Worm (Caenorhabditis elegans) whole organism, L4 larva: ENCODE measurements around the gene txt-14.

ENCODE experiments used
- F26F4.8 ChIP-seq: fragments of 200-800 bp; sonication (Bioruptor generic); conservative IDR thresholded peaks from 2 replicates; pipeline ENCODE4 v1.3.6; 2022; ENCODE audit warnings: missing genetic modification characterization, missing compliant biosample characterization
- F44E2.7 ChIP-seq: fragments of 200-800 bp; sonication (Bioruptor generic); IDR thresholded peaks from 2 replicates; pipeline ENCODE4 v2.1.2; 2022; ENCODE audit warnings: missing genetic modification characterization, missing compliant biosample characterization
- R02D3.7 ChIP-seq: fragments of 150-350 bp; sonication (generic microtip); optimal IDR thresholded peaks from 3 replicates; lab custom pipeline; 2014; ENCODE audit warnings: missing biosample characterization, missing genetic modification characterization
- Y48G9A.11 ChIP-seq: fragments of 200-800 bp; sonication (Bioruptor generic); IDR thresholded peaks from 2 replicates; pipeline ENCODE4 v1.3.6; 2022; ENCODE audit warnings: missing genetic modification reagents, missing genetic modification characterization, missing compliant biosample characterization
- Y5F2A.4 ChIP-seq: fragments of 200-800 bp; sonication (Bioruptor generic); optimal IDR thresholded peaks from 2 replicates; lab custom pipeline; 2018; ENCODE audit warnings: mild to moderate bottlenecking, missing genetic modification characterization, missing compliant biosample characterization
- ZK546.5 ChIP-seq, 2 experiments: sonication (generic microtip); optimal IDR thresholded peaks; 2 replicates each; lab custom pipeline; 2017; ENCODE audit warnings: missing biosample characterization in 2 of 2, missing genetic modification characterization in 2 of 2
- aha-1 ChIP-seq: fragments of 150-350 bp; peaks from one replicate; lab custom pipeline; 2014; ENCODE audit warnings: missing biosample characterization, missing genetic modification characterization
- aly-2 ChIP-seq: sonication (generic microtip); optimal IDR thresholded peaks from 2 replicates; lab custom pipeline; 2018; ENCODE audit warnings: missing biosample characterization, missing genetic modification characterization
- ama-1 ChIP-seq: fragments of 150-350 bp; optimal IDR thresholded peaks from 2 replicates; lab custom pipeline; 2014; ENCODE audit warnings: inconsistent platforms, mixed read lengths
- ceh-20 ChIP-seq: fragments of 200-800 bp; sonication (Bioruptor generic); IDR thresholded peaks from 2 replicates; pipeline ENCODE4 v1.3.6; 2022; ENCODE audit warnings: missing genetic modification reagents, missing genetic modification characterization, missing compliant biosample characterization
- ceh-32 ChIP-seq: sonication (generic microtip); optimal IDR thresholded peaks from 2 replicates; lab custom pipeline; 2016; ENCODE audit warnings: mild to moderate bottlenecking, missing genetic modification characterization, missing compliant biosample characterization; ENCODE audit not compliant: poor library complexity
- ceh-62 ChIP-seq: sonication (generic microtip); optimal IDR thresholded peaks from 2 replicates; lab custom pipeline; 2017; ENCODE audit warnings: missing biosample characterization, missing genetic modification characterization
- ces-1 ChIP-seq: fragments of 150-350 bp; sonication (generic microtip); optimal IDR thresholded peaks from 4 replicates; lab custom pipeline; 2014; ENCODE audit warnings: missing biosample characterization, missing genetic modification reagents, missing genetic modification characterization
- cey-2 ChIP-seq: sonication (generic microtip); optimal IDR thresholded peaks from 3 replicates; lab custom pipeline; 2017; ENCODE audit warnings: missing genetic modification characterization, mild to moderate bottlenecking, missing compliant biosample characterization, antibody characterized with exemption, borderline replicate concordance; ENCODE audit not compliant: insufficient read depth
- daf-12 ChIP-seq: fragments of 150-350 bp; optimal IDR thresholded peaks from 2 replicates; lab custom pipeline; 2014; ENCODE audit warnings: missing biosample characterization, missing genetic modification reagents, missing genetic modification characterization
- daf-16 ChIP-seq, 3 experiments: sonication (generic microtip); optimal IDR thresholded peaks; 2 replicates each; lab custom pipeline; 2016 to 2017; ENCODE audit warnings: missing genetic modification characterization in 3 of 3, missing genetic modification reagents in 3 of 3, mild to moderate bottlenecking in 2 of 3, missing compliant biosample characterization in 2 of 3, missing biosample characterization in 1 of 3, moderate library complexity in 1 of 3
- dmd-8 ChIP-seq: fragments of 200-800 bp; sonication (Bioruptor generic); IDR thresholded peaks from 2 replicates; pipeline ENCODE4 v1.3.6; 2022; ENCODE audit warnings: missing genetic modification characterization, missing compliant biosample characterization
- duxl-1 ChIP-seq: sonication (generic microtip); optimal IDR thresholded peaks from 2 replicates; lab custom pipeline; 2016; ENCODE audit warnings: mild to moderate bottlenecking, missing genetic modification characterization, moderate library complexity, missing compliant biosample characterization; ENCODE audit not compliant: poor library complexity
- dve-1 ChIP-seq: sonication (generic microtip); optimal IDR thresholded peaks from 2 replicates; lab custom pipeline; 2017; ENCODE audit warnings: antibody characterized with exemption, mild to moderate bottlenecking, missing genetic modification characterization, missing compliant biosample characterization; ENCODE audit not compliant: insufficient read depth
- egl-43 ChIP-seq: fragments of 200-800 bp; sonication (Bioruptor generic); IDR thresholded peaks from 2 replicates; pipeline ENCODE4 v1.3.6; 2022; ENCODE audit warnings: missing genetic modification reagents, missing genetic modification characterization, missing compliant biosample characterization
- hif-1 ChIP-seq, 2 experiments: sonication (generic microtip); optimal IDR thresholded peaks; 2 replicates each; lab custom pipeline; 2016 to 2017; ENCODE audit warnings: missing compliant biosample characterization in 2 of 2, missing genetic modification characterization in 2 of 2, missing genetic modification reagents in 2 of 2, missing genotype in 2 of 2, mild to moderate bottlenecking in 1 of 2
- hmg-1.1 ChIP-seq: fragments of 200-800 bp; sonication (Bioruptor generic); IDR thresholded peaks from 2 replicates; pipeline ENCODE4 v1.3.6; 2022; ENCODE audit warnings: missing genetic modification reagents, missing genetic modification characterization, missing compliant biosample characterization
- lin-13 ChIP-seq: fragments of 150-350 bp; optimal IDR thresholded peaks from 2 replicates; lab custom pipeline; 2014; ENCODE audit warnings: missing biosample characterization, missing genetic modification reagents, missing genetic modification characterization
- lin-29 ChIP-seq: fragments of 200-800 bp; sonication (Bioruptor generic); IDR thresholded peaks from 2 replicates; pipeline ENCODE4 v1.3.6; 2022; ENCODE audit warnings: missing genetic modification reagents, missing genetic modification characterization, missing compliant biosample characterization
- madf-5 ChIP-seq, 2 experiments: fragments of 200-800 bp; sonication (Bioruptor generic); IDR thresholded peaks; 2 replicates each; pipeline ENCODE4 v1.3.6; 2022; ENCODE audit warnings: missing compliant biosample characterization in 2 of 2, missing genetic modification characterization in 2 of 2
- mdt-29 ChIP-seq: fragments of 200-800 bp; sonication (Bioruptor generic); IDR thresholded peaks from 2 replicates; pipeline ENCODE4 v1.3.6; 2022; ENCODE audit warnings: missing genetic modification reagents, missing genetic modification characterization, missing compliant biosample characterization
- mes-2 ChIP-seq: sonication (generic microtip); optimal IDR thresholded peaks from 2 replicates; lab custom pipeline; 2016; ENCODE audit warnings: missing genotype, mild to moderate bottlenecking, missing genetic modification characterization, missing compliant biosample characterization; ENCODE audit not compliant: poor library complexity, severe bottlenecking
- mxl-2 ChIP-seq: fragments of 200-800 bp; sonication (Bioruptor generic); conservative IDR thresholded peaks from 2 replicates; pipeline ENCODE4 v1.3.6; 2022; ENCODE audit warnings: missing genetic modification reagents, missing genetic modification characterization, missing compliant biosample characterization
- nhr-111 ChIP-seq: fragments of 200-800 bp; sonication (Bioruptor generic); optimal IDR thresholded peaks from 2 replicates; lab custom pipeline; 2018; ENCODE audit warnings: mild to moderate bottlenecking, missing genetic modification characterization, missing compliant biosample characterization
- nhr-25 ChIP-seq: sonication (generic microtip); optimal IDR thresholded peaks from 2 replicates; lab custom pipeline; 2017; ENCODE audit warnings: missing genetic modification characterization, mild to moderate bottlenecking, missing compliant biosample characterization, antibody characterized with exemption, moderate library complexity, borderline replicate concordance; ENCODE audit not compliant: insufficient read depth
- nhr-28 ChIP-seq: fragments of 150-350 bp; optimal IDR thresholded peaks from 2 replicates; lab custom pipeline; 2014; ENCODE audit warnings: missing biosample characterization, missing genetic modification characterization
- nhr-42 ChIP-seq: fragments of 200-800 bp; sonication (Bioruptor generic); IDR thresholded peaks from 2 replicates; pipeline ENCODE4 v1.3.6; 2022; ENCODE audit warnings: missing genetic modification characterization, missing compliant biosample characterization
- pha-4 ChIP-seq, 2 experiments: fragments of 150-350 bp in 1 of 2; fragments of 200-800 bp in 1 of 2; sonication (Bioruptor generic) in 1 of 2; IDR thresholded peaks in 1 of 2; optimal IDR thresholded peaks in 1 of 2; 2 replicates each; pipeline versions ENCODE4 v1.3.6 to Lab custom; 2014 to 2022; ENCODE audit warnings: missing genetic modification characterization in 2 of 2, missing genetic modification reagents in 2 of 2, missing biosample characterization in 1 of 2, missing compliant biosample characterization in 1 of 2
- pqm-1 ChIP-seq: sonication (generic microtip); optimal IDR thresholded peaks from 2 replicates; lab custom pipeline; 2017; ENCODE audit warnings: missing biosample characterization, missing genetic modification characterization
- rbr-2 ChIP-seq: sonication (generic microtip); optimal IDR thresholded peaks from 2 replicates; lab custom pipeline; 2016; ENCODE audit warnings: missing genotype, missing genetic modification characterization, missing compliant biosample characterization
- saeg-2 ChIP-seq: fragments of 200-800 bp; sonication (Bioruptor generic); IDR thresholded peaks from 2 replicates; pipeline ENCODE4 v1.3.6; 2022; ENCODE audit warnings: missing genetic modification reagents, missing genetic modification characterization, missing compliant biosample characterization
- snpc-1.2 ChIP-seq: fragments of 200-800 bp; sonication (Bioruptor generic); IDR thresholded peaks from 2 replicates; pipeline ENCODE4 v1.3.6; 2022; ENCODE audit warnings: missing genetic modification reagents, missing genetic modification characterization, missing compliant biosample characterization
- spr-3 ChIP-seq: fragments of 200-800 bp; sonication (Bioruptor generic); optimal IDR thresholded peaks from 2 replicates; lab custom pipeline; 2018; ENCODE audit warnings: mild to moderate bottlenecking, missing genetic modification characterization, missing compliant biosample characterization
- unc-62 ChIP-seq, 3 experiments: fragments of 150-350 bp in 1 of 3; sonication (generic microtip); optimal IDR thresholded peaks in 2 of 3; peaks in 1 of 3; 1 replicate in 1 of 3; 2 replicates in 2 of 3; lab custom pipeline; 2014 to 2017; ENCODE audit warnings: missing biosample characterization in 3 of 3, missing genetic modification characterization in 3 of 3, missing genetic modification reagents in 3 of 3, missing genotype in 1 of 3
- ztf-11 ChIP-seq: fragments of 150-350 bp; optimal IDR thresholded peaks from 2 replicates; lab custom pipeline; 2014; ENCODE audit warnings: missing biosample characterization, missing genetic modification characterization

The txt-14 gene

ce11 chrV:18556488-18556887 is 26.0 kb upstream of the txt-14 start, which contains the start of the genes ttr-24 and ttr-25:
ttr-24 (minus strand) TSS chrV:18556643.
ttr-25 (plus strand) TSS chrV:18556714.
- peak in 1 of 2 experiments; percentile 77 for TF ChIP-seq daf-16 (GFP tag; optimal IDR thresholded peaks at IDR 0.05; lab: Kevin White, UChicago)
- TF ChIP-seq daf-16 (tag; optimal IDR thresholded peaks at IDR 0.05; lab: Kevin White, UChicago): no peak
- TF ChIP-seq mxl-2 (GFP tag; lab: Robert Waterston, UW): no peak

- TF ChIP-seq nhr-28 (tag; lab: Kevin White, UChicago): no peak
- no peak for TF ChIP-seq ama-1 (lab: Kevin White, UChicago)
- no peak for TF ChIP-seq lin-13 (GFP tag; lab: Kevin White, UChicago)
- no peak for TF ChIP-seq nhr-42 (GFP tag; lab: Robert Waterston, UW)
- TF ChIP-seq aha-1 (tag; lab: Kevin White, UChicago): no peak
- no peak for TF ChIP-seq saeg-2 (GFP tag; lab: Robert Waterston, UW)
- no peak for TF ChIP-seq mdt-29 (GFP tag; lab: Robert Waterston, UW)
- TF ChIP-seq ceh-20: no peak
- TF ChIP-seq spr-3: no peak
- no peak for TF ChIP-seq snpc-1.2 (GFP tag; lab: Robert Waterston, UW)
- TF ChIP-seq daf-12 (tag; lab: Kevin White, UChicago): no peak
- TF ChIP-seq aly-2 (tag; lab: Kevin White, UChicago): no peak
- TF ChIP-seq ztf-11 (tag; lab: Kevin White, UChicago): no peak
- TF ChIP-seq madf-5 (GFP tag; IDR thresholded peaks at IDR 0.05; lab: Robert Waterston, UW): no peak
- no peak for TF ChIP-seq unc-62 (GFP tag; optimal IDR thresholded peaks at IDR 0.05 in 1 of 2; lab: Kevin White, UChicago)
- TF ChIP-seq unc-62 (tag; optimal IDR thresholded peaks at IDR 0.05; lab: Kevin White, UChicago): no peak
- no peak for TF ChIP-seq ZK546.5 (tag; optimal IDR thresholded peaks at IDR 0.05; lab: Kevin White, UChicago)
- TF ChIP-seq, all 104 proteins: peak for 0
Observed at ce11 chrV:18560188-18560587, 22.3 kb upstream of the txt-14 start, which contains the start of gene ttr-26. ttr-26 (minus strand) TSS chrV:18560288.

ce11 chrV:18560944-18561343 is 21.5 kb upstream of the txt-14 start:
- no peak for TF ChIP-seq ceh-62 (tag; lab: Kevin White, UChicago)
- TF ChIP-seq aha-1 (tag; lab: Kevin White, UChicago): peak; percentile 54
- TF ChIP-seq, all 104 proteins: peak for 1

- TF ChIP-seq hmg-1.1 (GFP tag; lab: Robert Waterston, UW): no peak
- TF ChIP-seq pha-4 (GFP tag; IDR thresholded peaks at IDR 0.05; lab: Robert Waterston, UW): no peak
- no peak for TF ChIP-seq pha-4 (tag; optimal IDR thresholded peaks at IDR 0.05; lab: Kevin White, UChicago)
- no peak for TF ChIP-seq lin-29
- no peak for TF ChIP-seq ceh-20
- no peak for TF ChIP-seq cey-2
- TF ChIP-seq nhr-25: no peak
- no peak for TF ChIP-seq dve-1 (tag; lab: Kevin White, UChicago)
- no peak for TF ChIP-seq egl-43
- no peak for TF ChIP-seq ceh-32 (tag; lab: Kevin White, UChicago)
- TF ChIP-seq hif-1 (tag; optimal IDR thresholded peaks at IDR 0.05; lab: Kevin White, UChicago): no peak
- no peak for TF ChIP-seq duxl-1 (tag; lab: Kevin White, UChicago)
- no peak for TF ChIP-seq nhr-111 (GFP tag; lab: Kevin White, UChicago)
- no peak for TF ChIP-seq nhr-42 (GFP tag; lab: Robert Waterston, UW)
Observed at ce11 chrV:18564786-18565185, 17.7 kb upstream of the txt-14 start, which contains the start of gene srg-34. srg-34 (minus strand) TSS chrV:18564886.

- TF ChIP-seq pqm-1 (tag; lab: Kevin White, UChicago) (no peak), Y5F2A.4 (no peak), dve-1 (tag; lab: Kevin White, UChicago) (no peak), nhr-42 (GFP tag; lab: Robert Waterston, UW) (no peak), nhr-25 (no peak), F44E2.7 (no peak), Y48G9A.11 (GFP tag; lab: Robert Waterston, UW) (no peak), mes-2 (tag; lab: Kevin White, UChicago) (no peak), R02D3.7 (tag; lab: Kevin White, UChicago) (no peak), ces-1 (no peak), unc-62 (GFP tag; optimal IDR thresholded peaks at IDR 0.05 in 1 of 2; lab: Kevin White, UChicago) (no peak), unc-62 (tag; optimal IDR thresholded peaks at IDR 0.05; lab: Kevin White, UChicago) (no peak), F26F4.8 (GFP tag; lab: Robert Waterston, UW) (no peak), spr-3 (no peak), dmd-8 (GFP tag; lab: Robert Waterston, UW) (no peak), rbr-2 (no peak), daf-16 (GFP tag; optimal IDR thresholded peaks at IDR 0.05; lab: Kevin White, UChicago) (no peak), daf-16 (tag; optimal IDR thresholded peaks at IDR 0.05; lab: Kevin White, UChicago) (no peak), ceh-62 (tag; lab: Kevin White, UChicago) (no peak)
Observed at ce11 chrV:18565621-18566020, 16.8 kb upstream of the txt-14 start.
